Worm (Caenorhabditis elegans) whole organism, L3 larva: ENCODE results near the gene rgs-10.

Source experiments
- R02D3.7 ChIP-seq: fragments of 150-350 bp; optimal IDR thresholded peaks from 2 replicates; lab custom pipeline; 2014; ENCODE audit warnings: missing biosample characterization, missing genetic modification characterization
- ZK546.5 ChIP-seq: sonication (generic microtip); optimal IDR thresholded peaks from 2 replicates; lab custom pipeline; 2017; ENCODE audit warnings: missing biosample characterization, missing genetic modification characterization
- aly-2 ChIP-seq: fragments of 150-350 bp; optimal IDR thresholded peaks from 2 replicates; lab custom pipeline; 2014; ENCODE audit warnings: missing biosample characterization, missing genetic modification characterization
- ama-1 ChIP-seq: fragments of 150-350 bp; optimal IDR thresholded peaks from 2 replicates; lab custom pipeline; 2018
- ceh-16 ChIP-seq: sonication (generic microtip); optimal IDR thresholded peaks from 2 replicates; lab custom pipeline; 2017; ENCODE audit warnings: missing biosample characterization, missing genetic modification characterization
- ceh-28 ChIP-seq: fragments of 150-350 bp; optimal IDR thresholded peaks from 2 replicates; lab custom pipeline; 2014; ENCODE audit warnings: missing biosample characterization, missing genetic modification reagents, missing genetic modification characterization
- ceh-82 ChIP-seq: fragments of 150-350 bp; optimal IDR thresholded peaks from 2 replicates; lab custom pipeline; 2014; ENCODE audit warnings: missing biosample characterization, missing genetic modification characterization
- ceh-9 ChIP-seq: sonication (generic microtip); optimal IDR thresholded peaks from 2 replicates; lab custom pipeline; 2018; ENCODE audit warnings: missing biosample characterization, missing genetic modification characterization
- egl-27 ChIP-seq: sonication (generic microtip); optimal IDR thresholded peaks from 4 replicates; lab custom pipeline; 2017; ENCODE audit warnings: missing biosample characterization, missing genetic modification reagents, missing genetic modification characterization
- egl-5 ChIP-seq: fragments of 150-350 bp; optimal IDR thresholded peaks from 2 replicates; lab custom pipeline; 2017; ENCODE audit warnings: missing biosample characterization, missing genetic modification reagents, missing genetic modification characterization, inconsistent platforms
- elt-1 ChIP-seq: fragments of 150-350 bp; optimal IDR thresholded peaks from 2 replicates; lab custom pipeline; 2014; ENCODE audit warnings: missing biosample characterization, missing genetic modification characterization
- elt-2 ChIP-seq: sonication (generic microtip); optimal IDR thresholded peaks from 2 replicates; lab custom pipeline; 2016; ENCODE audit warnings: missing genetic modification reagents, mild to moderate bottlenecking, missing genetic modification characterization, missing compliant biosample characterization
- elt-3 ChIP-seq, 3 experiments: fragments of 150-350 bp in 1 of 3; sonication (generic microtip) in 2 of 3; optimal IDR thresholded peaks; 2 replicates in 2 of 3; 4 replicates in 1 of 3; lab custom pipeline; 2014 to 2017; ENCODE audit warnings: missing biosample characterization in 3 of 3, missing genetic modification characterization in 3 of 3
- eor-1 ChIP-seq, 2 experiments: fragments of 150-350 bp; optimal IDR thresholded peaks; 2 replicates each; lab custom pipeline; 2014 to 2018; ENCODE audit warnings: missing biosample characterization in 2 of 2, missing genetic modification characterization in 2 of 2
- fkh-10 ChIP-seq: sonication (generic microtip); optimal IDR thresholded peaks from 2 replicates; lab custom pipeline; 2017; ENCODE audit warnings: missing biosample characterization, missing genetic modification reagents, missing genetic modification characterization
- fkh-2 ChIP-seq: fragments of 150-350 bp; optimal IDR thresholded peaks from 2 replicates; lab custom pipeline; 2014; ENCODE audit warnings: missing biosample characterization, missing genetic modification reagents, missing genetic modification characterization
- fos-1 ChIP-seq: fragments of 150-350 bp; optimal IDR thresholded peaks from 2 replicates; lab custom pipeline; 2014; ENCODE audit warnings: missing biosample characterization, missing genetic modification characterization
- hmg-11 ChIP-seq: sonication (generic microtip); optimal IDR thresholded peaks from 2 replicates; lab custom pipeline; 2016; ENCODE audit warnings: missing genetic modification characterization, missing compliant biosample characterization
- jun-1 ChIP-seq: fragments of 150-350 bp; optimal IDR thresholded peaks from 2 replicates; lab custom pipeline; 2014; ENCODE audit warnings: missing biosample characterization, missing genetic modification reagents, missing genetic modification characterization
- lin-15B ChIP-seq: fragments of 150-350 bp; optimal IDR thresholded peaks from 2 replicates; lab custom pipeline; 2014; ENCODE audit warnings: missing biosample characterization, missing genetic modification characterization
- lin-39 ChIP-seq: fragments of 150-350 bp; optimal IDR thresholded peaks from 2 replicates; lab custom pipeline; 2018; ENCODE audit warnings: missing biosample characterization, missing genetic modification reagents, missing genetic modification characterization
- lsy-12 ChIP-seq: sonication (generic microtip); optimal IDR thresholded peaks from 2 replicates; lab custom pipeline; 2016; ENCODE audit warnings: mild to moderate bottlenecking, missing genetic modification characterization, missing compliant biosample characterization
- mdl-1 ChIP-seq: fragments of 150-350 bp; optimal IDR thresholded peaks from 2 replicates; lab custom pipeline; 2014; ENCODE audit warnings: missing biosample characterization, missing genetic modification characterization
- mml-1 ChIP-seq: fragments of 150-350 bp; sonication (generic microtip); optimal IDR thresholded peaks from 3 replicates; lab custom pipeline; 2014; ENCODE audit warnings: missing biosample characterization, missing genetic modification characterization
- nfya-1 ChIP-seq: sonication (generic microtip); optimal IDR thresholded peaks from 2 replicates; lab custom pipeline; 2017; ENCODE audit warnings: missing genetic modification characterization, mild to moderate bottlenecking, missing compliant biosample characterization, antibody characterized with exemption, moderate library complexity; ENCODE audit not compliant: insufficient read depth
- nhr-11 ChIP-seq: fragments of 150-350 bp; optimal IDR thresholded peaks from 2 replicates; lab custom pipeline; 2014; ENCODE audit warnings: missing biosample characterization, missing genetic modification characterization
- nhr-12 ChIP-seq: fragments of 150-350 bp; optimal IDR thresholded peaks from 2 replicates; lab custom pipeline; 2014; ENCODE audit warnings: missing biosample characterization, missing genetic modification characterization
- nhr-23 ChIP-seq: fragments of 150-350 bp; optimal IDR thresholded peaks from 2 replicates; lab custom pipeline; 2014; ENCODE audit warnings: missing biosample characterization, missing genetic modification reagents, missing genetic modification characterization
- nhr-237 ChIP-seq: fragments of 150-350 bp; optimal IDR thresholded peaks from 2 replicates; lab custom pipeline; 2014; ENCODE audit warnings: missing biosample characterization, missing genetic modification characterization
- nhr-25 ChIP-seq: sonication (generic microtip); optimal IDR thresholded peaks from 2 replicates; lab custom pipeline; 2017; ENCODE audit warnings: missing biosample characterization, missing genetic modification characterization
- nhr-28 ChIP-seq: fragments of 150-350 bp; optimal IDR thresholded peaks from 2 replicates; lab custom pipeline; 2014; ENCODE audit warnings: missing biosample characterization, missing genetic modification characterization
- nhr-43 ChIP-seq: sonication (generic microtip); optimal IDR thresholded peaks from 2 replicates; lab custom pipeline; 2016; ENCODE audit warnings: mild to moderate bottlenecking, missing genetic modification characterization, missing compliant biosample characterization; ENCODE audit not compliant: poor library complexity, severe bottlenecking
- nhr-76 ChIP-seq: fragments of 150-350 bp; sonication (generic microtip); optimal IDR thresholded peaks from 5 replicates; lab custom pipeline; 2014; ENCODE audit warnings: missing biosample characterization, missing genetic modification characterization
- nhr-77 ChIP-seq: fragments of 150-350 bp; optimal IDR thresholded peaks from 2 replicates; lab custom pipeline; 2014; ENCODE audit warnings: missing biosample characterization, missing genetic modification characterization
- pha-4 ChIP-seq: fragments of 150-350 bp; optimal IDR thresholded peaks from 2 replicates; lab custom pipeline; 2014; ENCODE audit warnings: missing biosample characterization, missing genetic modification reagents, missing genetic modification characterization
- pqm-1 ChIP-seq: fragments of 150-350 bp; optimal IDR thresholded peaks from 2 replicates; lab custom pipeline; 2017; ENCODE audit warnings: missing biosample characterization, missing genetic modification characterization, inconsistent platforms
- sea-2 ChIP-seq: fragments of 150-350 bp; sonication (generic microtip); optimal IDR thresholded peaks from 4 replicates; lab custom pipeline; 2014; ENCODE audit warnings: missing biosample characterization, missing genetic modification reagents, missing genetic modification characterization
- skn-1 ChIP-seq: fragments of 150-350 bp; optimal IDR thresholded peaks from 2 replicates; lab custom pipeline; 2014; ENCODE audit warnings: missing biosample characterization, missing genetic modification characterization
- snpc-4 ChIP-seq: fragments of 150-350 bp; optimal IDR thresholded peaks from 2 replicates; lab custom pipeline; 2014; ENCODE audit warnings: missing biosample characterization, missing genetic modification characterization
- tbx-2 ChIP-seq: sonication (generic microtip); optimal IDR thresholded peaks from 2 replicates; lab custom pipeline; 2016; ENCODE audit warnings: mild to moderate bottlenecking, missing genetic modification characterization, missing compliant biosample characterization
- unc-39 ChIP-seq: sonication (generic microtip); optimal IDR thresholded peaks from 4 replicates; lab custom pipeline; 2017; ENCODE audit warnings: missing biosample characterization, missing genetic modification characterization
- zag-1 ChIP-seq: fragments of 150-350 bp; optimal IDR thresholded peaks from 2 replicates; lab custom pipeline; 2014; ENCODE audit warnings: missing biosample characterization, missing genetic modification characterization
- ztf-11 ChIP-seq: fragments of 150-350 bp; optimal IDR thresholded peaks from 2 replicates; lab custom pipeline; 2014; ENCODE audit warnings: missing biosample characterization, missing genetic modification characterization
- ztf-4 ChIP-seq: fragments of 150-350 bp; optimal IDR thresholded peaks from 2 replicates; lab custom pipeline; 2014; ENCODE audit warnings: missing biosample characterization, missing genetic modification characterization

Gene rgs-10

DNA sequence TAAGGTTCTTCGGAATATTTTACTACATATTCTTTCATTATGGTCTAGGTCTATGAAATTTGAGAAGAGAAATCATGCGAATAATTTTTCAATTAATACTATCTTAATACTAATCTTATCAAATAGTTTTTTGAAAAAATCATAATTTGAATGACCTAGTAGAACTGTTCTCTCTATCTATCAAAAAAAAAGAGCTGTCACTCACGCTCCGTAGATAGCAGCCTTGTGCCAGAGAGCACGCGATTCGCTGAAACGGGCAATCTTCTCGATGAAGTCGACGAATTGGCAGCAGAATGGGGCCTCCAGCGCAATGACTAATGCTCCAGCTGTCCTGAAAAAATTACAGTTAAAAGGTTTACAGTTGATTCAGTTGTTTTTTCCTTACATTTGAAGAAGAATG is 7.1 kb downstream of the rgs-10 start:
- TF ChIP-seq jun-1 (tag; lab: Kevin White, UChicago) (no peak), elt-2 (tag; lab: Kevin White, UChicago) (peak; percentile 9)
- TF ChIP-seq, all 47 proteins: peak for 1

DNA sequence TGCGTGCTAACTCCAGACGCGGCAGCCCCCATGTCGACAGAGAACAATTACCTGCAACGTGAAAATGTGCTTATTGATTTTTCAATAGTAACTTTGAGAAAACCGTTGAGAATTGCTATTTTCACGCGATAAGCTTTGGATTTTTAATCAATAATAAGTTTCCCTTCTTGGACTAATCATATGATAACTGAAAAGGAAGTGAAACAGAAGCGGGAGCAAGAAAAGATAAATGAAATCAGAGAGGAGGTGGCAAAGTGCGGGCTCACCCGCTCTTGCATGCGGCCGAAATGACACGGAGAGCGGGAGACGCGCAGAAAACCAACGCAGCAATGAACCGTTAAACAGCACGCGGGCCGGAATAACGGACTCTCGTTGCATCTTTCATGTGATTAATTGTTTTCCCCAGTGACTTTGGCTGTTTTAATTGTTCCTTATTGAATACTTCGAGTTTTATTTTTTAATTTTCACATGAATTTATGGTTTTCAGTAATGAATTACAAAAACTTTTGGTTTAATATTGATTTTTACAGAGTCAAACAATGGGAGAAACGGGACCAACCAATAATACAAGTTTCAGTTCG is 7.8 kb downstream of the rgs-10 start, which contains the start of the genes flwr-1 and tbc-1:
TSS of gene flwr-1 (minus strand) at position 51 of the 581 bp plus-strand sequence.
TSS of gene tbc-1 (plus strand) at position 531 of the 581 bp plus-strand sequence.
- TF ChIP-seq snpc-4 (peak; percentile 27), elt-1 (tag; lab: Kevin White, UChicago) (no peak), ztf-11 (no peak), pha-4 (tag; lab: Kevin White, UChicago) (peak; percentile 45), nhr-77 (no peak), nhr-28 (tag; lab: Kevin White, UChicago) (no peak), mml-1 (tag; lab: Kevin White, UChicago) (no peak), skn-1 (tag; lab: Kevin White, UChicago) (no peak), sea-2 (GFP tag; lab: Kevin White, UChicago) (no peak), hmg-11 (tag; lab: Kevin White, UChicago) (peak; percentile 22), nhr-76 (tag; lab: Kevin White, UChicago) (no peak), lin-15B (peak; percentile 52), R02D3.7 (tag; lab: Kevin White, UChicago) (no peak), ceh-28 (tag; lab: Kevin White, UChicago) (peak; percentile 9), lsy-12 (tag; lab: Kevin White, UChicago) (no peak), nhr-23 (tag; lab: Kevin White, UChicago) (no peak), ceh-82 (no peak), egl-5 (peak; percentile 43), lin-39 (peak; percentile 76), nhr-12 (tag; lab: Kevin White, UChicago) (no peak), elt-2 (tag; lab: Kevin White, UChicago) (peak; percentile 45), eor-1 (tag; optimal IDR thresholded peaks at IDR 0.05; lab: Kevin White, UChicago) (no peak), unc-39 (tag; lab: Kevin White, UChicago) (no peak)
- TF ChIP-seq, all 47 proteins: peak for 8

DNA sequence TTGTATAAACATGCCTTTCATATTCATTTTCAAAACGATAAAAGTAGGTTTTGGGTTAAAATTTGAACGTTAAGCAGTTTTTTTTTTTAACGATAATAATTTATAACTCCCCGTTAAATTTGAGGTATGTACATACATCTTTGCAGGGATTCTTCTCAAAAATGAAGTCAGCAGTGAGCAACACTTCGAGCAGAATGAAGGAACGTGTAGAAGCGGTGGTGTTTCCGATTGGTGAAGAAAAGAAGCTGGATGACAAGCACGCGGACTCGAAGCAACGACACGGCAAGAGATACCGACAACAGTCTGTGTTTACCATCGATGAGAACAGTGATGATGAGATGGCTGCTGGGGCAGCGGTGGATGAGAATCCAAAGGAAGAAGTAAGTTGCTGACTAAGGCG is 10.5 kb downstream of the rgs-10 start:
- no peak for TF ChIP-seq snpc-4
- no peak for TF ChIP-seq egl-27 (tag; lab: Kevin White, UChicago)
- no peak for TF ChIP-seq zag-1
- TF ChIP-seq ztf-4 (tag; lab: Kevin White, UChicago): no peak

DNA sequence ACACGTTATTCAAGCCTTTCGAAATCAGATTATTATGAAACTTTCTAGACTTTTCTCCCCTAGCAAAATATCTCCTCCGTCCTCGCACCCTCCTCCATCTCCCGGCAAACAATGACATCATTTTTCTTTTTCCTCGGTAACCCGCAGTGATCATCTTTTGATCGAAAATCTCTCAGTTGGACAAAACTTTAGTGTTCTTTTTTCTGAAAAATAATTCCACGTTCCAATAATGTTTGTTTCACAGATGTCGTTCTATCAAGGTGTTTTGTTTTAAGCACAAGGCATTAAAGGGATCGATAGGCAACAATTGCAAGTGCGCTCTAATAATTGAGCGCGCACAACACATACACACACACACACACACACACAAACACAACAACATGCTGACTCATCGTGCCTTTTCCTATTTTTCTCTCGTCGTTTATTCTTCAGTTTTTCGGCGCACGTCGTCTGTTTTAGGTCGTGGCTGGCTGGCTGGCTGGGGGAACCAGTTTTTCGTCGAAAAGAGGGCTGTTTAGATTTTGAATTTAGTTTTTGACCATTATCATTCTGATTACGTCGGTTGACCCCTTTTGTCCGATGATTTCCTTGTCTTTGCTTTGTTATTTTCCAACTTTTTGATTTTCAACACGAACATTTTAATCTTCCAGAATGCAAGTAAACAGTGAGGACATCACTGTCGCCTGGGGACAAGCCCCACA is 13.1 kb downstream of the rgs-10 start, which contains the start of gene F20D1.3:
TSS of gene F20D1.3 (plus strand) at position 651 of the 701 bp plus-strand sequence.
- TF ChIP-seq ZK546.5 (tag; lab: Kevin White, UChicago): no peak
- TF ChIP-seq ztf-11: no peak
- peak; percentile 12 for TF ChIP-seq ama-1 (lab: Kevin White, UChicago)
- TF ChIP-seq nfya-1 (tag; lab: Kevin White, UChicago): peak; percentile 64
- TF ChIP-seq ceh-28 (tag; lab: Kevin White, UChicago): peak; percentile 76
- peak; percentile 64 for TF ChIP-seq hmg-11 (tag; lab: Kevin White, UChicago)
- TF ChIP-seq eor-1 (tag; optimal IDR thresholded peaks at IDR 0.05; lab: Kevin White, UChicago): no peak
- no peak for TF ChIP-seq nhr-11 (tag; lab: Kevin White, UChicago)
- peak; percentile 20 for TF ChIP-seq lin-15B
- no peak for TF ChIP-seq nhr-77
- no peak for TF ChIP-seq ztf-4 (tag; lab: Kevin White, UChicago)
- no peak for TF ChIP-seq ceh-9 (tag; lab: Kevin White, UChicago)
- peak; percentile 42 for TF ChIP-seq snpc-4
- peak; percentile 9 for TF ChIP-seq mdl-1 (tag; lab: Kevin White, UChicago)
- TF ChIP-seq egl-27 (tag; lab: Kevin White, UChicago): no peak
- TF ChIP-seq nhr-28 (tag; lab: Kevin White, UChicago): no peak
- TF ChIP-seq nhr-12 (tag; lab: Kevin White, UChicago): no peak
- TF ChIP-seq nhr-25 (tag; lab: Kevin White, UChicago): peak; percentile 58
- TF ChIP-seq lin-39: peak; percentile 46
- peak; percentile 74 for TF ChIP-seq jun-1 (tag; lab: Kevin White, UChicago)
- TF ChIP-seq ceh-16 (tag; lab: Kevin White, UChicago): no peak
- TF ChIP-seq nhr-237: no peak
- TF ChIP-seq fos-1 (tag; lab: Kevin White, UChicago): peak; percentile 95
- TF ChIP-seq egl-5: peak; percentile 79
- TF ChIP-seq R02D3.7 (tag; lab: Kevin White, UChicago): no peak
- TF ChIP-seq pqm-1: no peak
- TF ChIP-seq aly-2 (tag; lab: Kevin White, UChicago): no peak
- peak; percentile 41 for TF ChIP-seq nhr-43 (tag; lab: Kevin White, UChicago)
- no peak for TF ChIP-seq lsy-12 (tag; lab: Kevin White, UChicago)
- TF ChIP-seq fkh-10 (GFP tag; lab: Kevin White, UChicago): no peak
- TF ChIP-seq tbx-2 (tag; lab: Kevin White, UChicago): no peak
- no peak for TF ChIP-seq elt-3 (tag; optimal IDR thresholded peaks at IDR 0.05; lab: Kevin White, UChicago)
- TF ChIP-seq fkh-2 (tag; lab: Kevin White, UChicago): no peak
- TF ChIP-seq nhr-76 (tag; lab: Kevin White, UChicago): no peak
